Fruit fly (Drosophila melanogaster): Measurements from ENCODE around the gene CG3164.

CG3164 gene

dm6 chr2L:117750-118149, 12.8 kb downstream of the CG3164 start (continued):
- peak; percentile 28; the same call in 1 of the 2 replicates for TF ChIP-seq seq (GFP tag; IDR thresholded peaks at IDR 0.05)
- no peak for TF ChIP-seq ap (GFP tag; IDR thresholded peaks at IDR 0.05)
- no peak for TF ChIP-seq Hr51 (GFP tag; optimal IDR thresholded peaks at IDR 0.05)
- no peak for TF ChIP-seq CG3838 (GFP tag; optimal IDR thresholded peaks at IDR 0.05)
- no peak for TF ChIP-seq bab2 (GFP tag; optimal IDR thresholded peaks at IDR 0.05)
- no peak for TF ChIP-seq CG6854 (GFP tag; optimal IDR thresholded peaks at IDR 0.05)
- TF ChIP-seq fd102C (GFP tag; optimal IDR thresholded peaks at IDR 0.05), result no peak
- no peak for TF ChIP-seq Nf-YB (GFP tag; optimal IDR thresholded peaks at IDR 0.05)
- TF ChIP-seq CG18619 (GFP tag; optimal IDR thresholded peaks at IDR 0.05), result peak; percentile 19
- no peak for TF ChIP-seq CG6254 (GFP tag; optimal IDR thresholded peaks at IDR 0.05)
- TF ChIP-seq CG4854 (GFP tag; optimal IDR thresholded peaks at IDR 0.05), result no peak
- TF ChIP-seq CG18011 (GFP tag; optimal IDR thresholded peaks at IDR 0.05), result no peak
- TF ChIP-seq CG2678 (tag; optimal IDR thresholded peaks at IDR 0.05), result peak; percentile 58
- no peak for TF ChIP-seq ssp (GFP tag; IDR thresholded peaks at IDR 0.05)
- peak; percentile 4 for TF ChIP-seq CG17385 (GFP tag; optimal IDR thresholded peaks at IDR 0.05)
- TF ChIP-seq mld (GFP tag; IDR thresholded peaks at IDR 0.05; ENCODE audit: partially characterized antibody), result no peak
- TF ChIP-seq CG2116 (GFP tag; optimal IDR thresholded peaks at IDR 0.05), result no peak
- TF ChIP-seq tx (GFP tag; optimal IDR thresholded peaks at IDR 0.05), result no peak
- TF ChIP-seq Spps (tag; optimal IDR thresholded peaks at IDR 0.05), result no peak
- peak; percentile 57 for TF ChIP-seq CG15601 (tag; optimal IDR thresholded peaks at IDR 0.05)
- TF ChIP-seq Dbx (GFP tag; IDR thresholded peaks at IDR 0.05), result 0 out of 3 replicates have a peak, but pooled peaks have one; percentile 41
- TF ChIP-seq CoRest (tag; optimal IDR thresholded peaks at IDR 0.05), result no peak
- no peak for TF ChIP-seq CG17328 (GFP tag; IDR thresholded peaks at IDR 0.05)
- TF ChIP-seq Ssrp (tag; optimal IDR thresholded peaks at IDR 0.05), result no peak
- no peak for TF ChIP-seq CG11085 (GFP tag; IDR thresholded peaks at IDR 0.05)
- no peak for TF ChIP-seq CG34224 (GFP tag; IDR thresholded peaks at IDR 0.05; ENCODE audit: partially characterized antibody)
- TF ChIP-seq ro (GFP tag; IDR thresholded peaks at IDR 0.05), result no peak
- TF ChIP-seq CG11695 (GFP tag; IDR thresholded peaks at IDR 0.05), result peak; percentile 51; the same call in 1 of the 3 replicates
- TF ChIP-seq CG12299 (tag; optimal IDR thresholded peaks at IDR 0.05), result peak; percentile 28
- TF ChIP-seq slbo (GFP tag; IDR thresholded peaks at IDR 0.05), result no peak
- peak; percentile 53 for TF ChIP-seq CG7987 (GFP tag; optimal IDR thresholded peaks at IDR 0.05)
- TF ChIP-seq CG18476 (GFP tag; optimal IDR thresholded peaks at IDR 0.05), result no peak
- no peak for TF ChIP-seq fu2 (GFP tag; optimal IDR thresholded peaks at IDR 0.05)
- TF ChIP-seq Fer3 (tag; optimal IDR thresholded peaks at IDR 0.05), result peak; percentile 35
- TF ChIP-seq Bteb2 (GFP tag; optimal IDR thresholded peaks at IDR 0.05), result no peak
- TF ChIP-seq pros (GFP tag; optimal IDR thresholded peaks at IDR 0.05), result no peak
- TF ChIP-seq CG10321 (GFP tag; IDR thresholded peaks at IDR 0.05), result no peak
- TF ChIP-seq H15 (GFP tag; IDR thresholded peaks at IDR 0.05), result no peak
- TF ChIP-seq gce (GFP tag; IDR thresholded peaks at IDR 0.05), result no peak; the same call in 2 of the 3 replicates
- TF ChIP-seq gem (tag; optimal IDR thresholded peaks at IDR 0.05), result peak; percentile 9
- TF ChIP-seq CG9609 (GFP tag; optimal IDR thresholded peaks at IDR 0.05), result no peak
- TF ChIP-seq Doc3 (GFP tag; IDR thresholded peaks at IDR 0.05; ENCODE audit: partially characterized antibody), result no peak
- TF ChIP-seq ind (GFP tag; optimal IDR thresholded peaks at IDR 0.05), result no peak
- no peak for TF ChIP-seq crp (GFP tag; optimal IDR thresholded peaks at IDR 0.05)
- peak; percentile 45; the same call in 1 of the 3 replicates for TF ChIP-seq so (GFP tag; IDR thresholded peaks at IDR 0.05)
- TF ChIP-seq Xrp1 (GFP tag; IDR thresholded peaks at IDR 0.05), result no peak
- TF ChIP-seq bsh (GFP tag; optimal IDR thresholded peaks at IDR 0.05), result peak in 1 of 2 experiments; percentile 33
- TF ChIP-seq Asciz (GFP tag; optimal IDR thresholded peaks at IDR 0.05), result peak; percentile 44
- TF ChIP-seq CG10543 (GFP tag; optimal IDR thresholded peaks at IDR 0.05), result peak; percentile 38
- TF ChIP-seq Max (GFP tag; optimal IDR thresholded peaks at IDR 0.05), result no peak

Data from whole organism, embryonic.